Worm (Caenorhabditis elegans) whole organism, young adult: ENCODE measurements around the gene T24A6.1.
A peak's percentile ranks its signal among the peaks of the same experiment; 100 is the strongest.
"Not testable (repeated sequence)": the region's sequence is repeated elsewhere in the genome, so short reads cannot be mapped to it uniquely, and the experiment has no call there.

Source experiments
- B0019.2 ChIP-seq: fragments of 200-800 bp; sonication (Bioruptor generic); conservative IDR thresholded peaks from 2 replicates; pipeline ENCODE4 v1.3.6; 2022; ENCODE audit warnings: missing genetic modification reagents, missing genetic modification characterization, missing compliant biosample characterization
- C06A6.2 ChIP-seq: fragments of 200-800 bp; sonication (Bioruptor generic); conservative IDR thresholded peaks from 2 replicates; pipeline ENCODE4 v1.3.6; 2022; ENCODE audit warnings: missing genetic modification characterization, missing compliant biosample characterization
- F33H1.4 ChIP-seq: fragments of 200-800 bp; sonication (Bioruptor generic); IDR thresholded peaks from 2 replicates; pipeline ENCODE4 v1.3.6; 2022; ENCODE audit warnings: missing genetic modification reagents, missing genetic modification characterization, missing compliant biosample characterization
- F37B4.10 ChIP-seq: fragments of 200-800 bp; sonication (Bioruptor generic); IDR thresholded peaks from 2 replicates; pipeline ENCODE4 v1.3.6; 2022; ENCODE audit warnings: missing genetic modification characterization, missing compliant biosample characterization
- F57A8.1 ChIP-seq: fragments of 200-800 bp; sonication (Bioruptor generic); optimal IDR thresholded peaks from 2 replicates; lab custom pipeline; 2018; ENCODE audit warnings: mild to moderate bottlenecking, missing genetic modification characterization, moderate library complexity, missing compliant biosample characterization
- Y53F4B.3 ChIP-seq: fragments of 200-800 bp; sonication (Bioruptor generic); IDR thresholded peaks from 2 replicates; pipeline ENCODE4 v1.3.6; 2022; ENCODE audit warnings: missing genetic modification reagents, missing genetic modification characterization, missing compliant biosample characterization
- Y56A3A.18 ChIP-seq: fragments of 200-800 bp; sonication (Bioruptor generic); IDR thresholded peaks from 2 replicates; pipeline ENCODE4 v1.3.6; 2022; ENCODE audit warnings: missing genetic modification reagents, missing genetic modification characterization, missing compliant biosample characterization
- Y95B8A.8 ChIP-seq: fragments of 200-800 bp; sonication (Bioruptor generic); IDR thresholded peaks from 2 replicates; pipeline ENCODE4 v1.3.6; 2022; ENCODE audit warnings: missing genetic modification reagents, missing genetic modification characterization, missing compliant biosample characterization
- ZK185.1 ChIP-seq: sonication (generic microtip); optimal IDR thresholded peaks from 2 replicates; lab custom pipeline; 2016; ENCODE audit warnings: mild to moderate bottlenecking, missing genetic modification characterization, missing compliant biosample characterization; ENCODE audit not compliant: poor library complexity, severe bottlenecking
- akir-1 ChIP-seq: fragments of 200-800 bp; sonication (Bioruptor generic); optimal IDR thresholded peaks from 2 replicates; lab custom pipeline; 2018; ENCODE audit warnings: mild to moderate bottlenecking, missing genetic modification characterization, moderate library complexity, missing compliant biosample characterization
- ama-1 ChIP-seq, 3 experiments: fragments of 150-350 bp in 1 of 3; sonication (generic microtip) in 2 of 3; optimal IDR thresholded peaks; 2 replicates each; lab custom pipeline; 2014 to 2018; ENCODE audit warnings: missing biosample characterization in 2 of 3, missing genetic modification characterization in 2 of 3, missing genetic modification reagents in 2 of 3
- atf-7 ChIP-seq: sonication (generic microtip); optimal IDR thresholded peaks from 2 replicates; lab custom pipeline; 2017; ENCODE audit warnings: mild to moderate bottlenecking, missing genetic modification characterization, missing compliant biosample characterization
- bed-1 ChIP-seq: fragments of 200-800 bp; sonication (Bioruptor generic); IDR thresholded peaks from 2 replicates; pipeline ENCODE4 v1.3.6; 2022; ENCODE audit warnings: missing genetic modification reagents, missing genetic modification characterization, missing compliant biosample characterization
- ceh-100 ChIP-seq: fragments of 200-800 bp; sonication (Bioruptor generic); IDR thresholded peaks from 2 replicates; pipeline ENCODE4 v1.3.6; 2022; ENCODE audit warnings: missing genetic modification reagents, missing genetic modification characterization, missing compliant biosample characterization
- ceh-40 ChIP-seq: fragments of 200-800 bp; sonication (Bioruptor generic); IDR thresholded peaks from 2 replicates; pipeline ENCODE4 v1.3.6; 2022; ENCODE audit warnings: missing genetic modification characterization, missing compliant biosample characterization
- ceh-91 ChIP-seq: fragments of 200-800 bp; sonication (Bioruptor generic); IDR thresholded peaks from 2 replicates; pipeline ENCODE4 v1.3.6; 2022; ENCODE audit warnings: missing genetic modification reagents, missing genetic modification characterization, missing compliant biosample characterization
- dpl-1 ChIP-seq: fragments of 150-350 bp; optimal IDR thresholded peaks from 2 replicates; lab custom pipeline; 2014; ENCODE audit warnings: missing biosample characterization, missing genetic modification reagents, missing genetic modification characterization
- egrh-3 ChIP-seq: fragments of 200-800 bp; sonication (Bioruptor generic); IDR thresholded peaks from 2 replicates; pipeline ENCODE4 v1.3.6; 2022; ENCODE audit warnings: missing genetic modification reagents, missing genetic modification characterization, missing compliant biosample characterization
- ets-4 ChIP-seq: fragments of 200-800 bp; sonication (Bioruptor generic); optimal IDR thresholded peaks from 2 replicates; lab custom pipeline; 2018; ENCODE audit warnings: mild to moderate bottlenecking, missing genetic modification characterization, missing compliant biosample characterization
- hlh-26 ChIP-seq: fragments of 200-800 bp; sonication (Bioruptor generic); conservative IDR thresholded peaks from 2 replicates; pipeline ENCODE4 v1.3.6; 2022; ENCODE audit warnings: missing genetic modification reagents, missing genetic modification characterization, missing compliant biosample characterization
- hmg-1.2 ChIP-seq: fragments of 200-800 bp; sonication (Bioruptor generic); IDR thresholded peaks from 2 replicates; pipeline ENCODE4 v1.3.6; 2022; ENCODE audit warnings: missing genetic modification reagents, missing genetic modification characterization, missing compliant biosample characterization
- hsf-1 ChIP-seq: fragments of 200-800 bp; sonication (Bioruptor generic); IDR thresholded peaks from 2 replicates; pipeline ENCODE4 v1.3.6; 2022; ENCODE audit warnings: missing genetic modification reagents, missing genetic modification characterization, missing compliant biosample characterization
- lag-1 ChIP-seq: fragments of 200-800 bp; sonication (Bioruptor generic); IDR thresholded peaks from 2 replicates; pipeline ENCODE4 v1.3.6; 2022; ENCODE audit warnings: missing genetic modification reagents, missing genetic modification characterization, missing compliant biosample characterization
- lsl-1 ChIP-seq: fragments of 200-800 bp; sonication (Bioruptor generic); optimal IDR thresholded peaks from 2 replicates; lab custom pipeline; 2018; ENCODE audit warnings: mild to moderate bottlenecking, missing genetic modification characterization, moderate library complexity, missing compliant biosample characterization
- mes-4 ChIP-seq: sonication (generic microtip); optimal IDR thresholded peaks from 2 replicates; lab custom pipeline; 2016; ENCODE audit warnings: missing genotype, missing genetic modification characterization, missing compliant biosample characterization
- nfyb-1 ChIP-seq: fragments of 200-800 bp; sonication (Bioruptor generic); IDR thresholded peaks from 2 replicates; pipeline ENCODE4 v1.3.6; 2022; ENCODE audit warnings: missing genetic modification reagents, missing genetic modification characterization, missing compliant biosample characterization
- nhr-120 ChIP-seq: fragments of 200-800 bp; sonication (Bioruptor generic); IDR thresholded peaks from 2 replicates; pipeline ENCODE4 v1.3.6; 2022; ENCODE audit warnings: missing genetic modification characterization, missing compliant biosample characterization
- nhr-27 ChIP-seq: fragments of 200-800 bp; sonication (Bioruptor generic); optimal IDR thresholded peaks from 2 replicates; lab custom pipeline; 2018; ENCODE audit warnings: mild to moderate bottlenecking, missing genetic modification characterization, moderate library complexity, missing compliant biosample characterization
- snpc-3.4 ChIP-seq: sonication (generic microtip); optimal IDR thresholded peaks from 2 replicates; lab custom pipeline; 2017; ENCODE audit warnings: missing genetic modification characterization, mild to moderate bottlenecking, missing compliant biosample characterization, antibody characterized with exemption, moderate library complexity, missing genotype, missing genetic modification reagents
- sptf-2 ChIP-seq: fragments of 200-800 bp; sonication (Bioruptor generic); optimal IDR thresholded peaks from 2 replicates; lab custom pipeline; 2018; ENCODE audit warnings: mild to moderate bottlenecking, missing genetic modification characterization, missing compliant biosample characterization
- tbp1 ChIP-seq: fragments of 200-800 bp; sonication (Bioruptor generic); optimal IDR thresholded peaks from 2 replicates; lab custom pipeline; 2018; ENCODE audit warnings: mild to moderate bottlenecking, missing genetic modification characterization, missing compliant biosample characterization
- unc-130 ChIP-seq: sonication (generic microtip); optimal IDR thresholded peaks from 2 replicates; lab custom pipeline; 2016; ENCODE audit warnings: missing genetic modification reagents, missing genetic modification characterization, missing compliant biosample characterization
- zfh-2 ChIP-seq: fragments of 200-800 bp; sonication (Bioruptor generic); conservative IDR thresholded peaks from 2 replicates; pipeline ENCODE4 v1.3.6; 2022; ENCODE audit warnings: missing genetic modification reagents, missing genetic modification characterization, missing compliant biosample characterization
- ztf-18 ChIP-seq: sonication (generic microtip); optimal IDR thresholded peaks from 2 replicates; lab custom pipeline; 2016; ENCODE audit warnings: missing genotype, mild to moderate bottlenecking, missing genetic modification characterization, missing compliant biosample characterization
- ztf-28 ChIP-seq: fragments of 200-800 bp; sonication (Bioruptor generic); IDR thresholded peaks from 2 replicates; pipeline ENCODE4 v1.3.6; 2022; ENCODE audit warnings: missing genetic modification reagents, missing genetic modification characterization, missing compliant biosample characterization
- ztf-3 ChIP-seq: fragments of 200-800 bp; sonication (Bioruptor generic); optimal IDR thresholded peaks from 2 replicates; lab custom pipeline; 2018; ENCODE audit warnings: mild to moderate bottlenecking, missing genetic modification characterization, missing compliant biosample characterization

The T24A6.1 gene

ce11 chrV:3557422-3557821, 1.4 kb upstream of the T24A6.1 start, which contains the start of gene grl-31:
Gene grl-31, minus strand, starts transcription at chrV:3557778.
- TF ChIP-seq Y53F4B.3 (GFP tag; lab: Robert Waterston, UW) (no peak), zfh-2 (GFP tag; lab: Robert Waterston, UW) (peak; percentile 59)

- TF ChIP-seq hsf-1 (GFP tag; lab: Robert Waterston, UW) = peak; percentile 52; the same call in 1 of the 2 replicates
Observed at ce11 chrV:3559704-3560103, 860 bp downstream of the T24A6.1 start.

ce11 chrV:3562824-3563223, 4.0 kb downstream of the T24A6.1 start, which contains the start of gene T24A6.16:
Gene T24A6.16, minus strand, starts transcription at chrV:3562924.
- TF ChIP-seq F57A8.1; ceh-100; ztf-3 (GFP tag; lab: Kevin White, UChicago): not testable (repeated sequence)

- not testable (repeated sequence) for TF ChIP-seq hlh-26 (GFP tag; lab: Robert Waterston, UW); hmg-1.2 (GFP tag; lab: Robert Waterston, UW); ZK185.1 (tag; lab: Kevin White, UChicago)
Observed at ce11 chrV:3564335-3564734, 5.5 kb downstream of the T24A6.1 start, which contains the start of gene T24A6.17. Gene T24A6.17, minus strand, starts transcription at chrV:3564435.

ce11 chrV:3570695-3571094, 11.9 kb downstream of the T24A6.1 start, which contains the start of gene F40C5.2:
Gene F40C5.2, plus strand, starts transcription at chrV:3570995.
- TF ChIP-seq mes-4 (tag; lab: Kevin White, UChicago); bed-1; ztf-18 (tag; lab: Kevin White, UChicago): not testable (repeated sequence)

ce11 chrV:3572408-3572807, 13.6 kb downstream of the T24A6.1 start, which contains the start of gene F40C5.1:
Gene F40C5.1, plus strand, starts transcription at chrV:3572708.
- not testable (repeated sequence) for TF ChIP-seq F37B4.10; Y95B8A.8 (GFP tag; lab: Robert Waterston, UW); Y56A3A.18

ce11 chrV:3575759-3576158, 16.9 kb downstream of the T24A6.1 start, which contains the start of gene grl-27:
Gene grl-27, minus strand, starts transcription at chrV:3575859.
- TF ChIP-seq ama-1 (optimal IDR thresholded peaks at IDR 0.05; lab: Kevin White, UChicago) = no peak
- no peak for TF ChIP-seq ama-1 (GFP tag; optimal IDR thresholded peaks at IDR 0.05; lab: Kevin White, UChicago)
- no peak for TF ChIP-seq ztf-28
- no peak for TF ChIP-seq dpl-1 (GFP tag; lab: Kevin White, UChicago)
- no peak for TF ChIP-seq lag-1 (GFP tag; lab: Robert Waterston, UW)
- TF ChIP-seq ets-4 = no peak
- no peak for TF ChIP-seq nhr-120 (GFP tag; lab: Robert Waterston, UW)
- no peak for TF ChIP-seq ztf-3 (GFP tag; lab: Kevin White, UChicago)
- TF ChIP-seq nfyb-1 (GFP tag; lab: Robert Waterston, UW) = no peak
- no peak for TF ChIP-seq snpc-3.4 (tag; lab: Kevin White, UChicago)
- TF ChIP-seq sptf-2 (GFP tag; lab: Kevin White, UChicago) = no peak
- no peak for TF ChIP-seq unc-130

- no peak for TF ChIP-seq ztf-18 (tag; lab: Kevin White, UChicago)
- peak; percentile 12; the same call in 1 of the 2 replicates for TF ChIP-seq egrh-3
- TF ChIP-seq ceh-40 (GFP tag; lab: Robert Waterston, UW) = no peak
- TF ChIP-seq tbp1 (GFP tag; lab: Kevin White, UChicago) = peak; percentile 59
- peak; percentile 99 for TF ChIP-seq lsl-1 (GFP tag; lab: Kevin White, UChicago)
- TF ChIP-seq zfh-2 (GFP tag; lab: Robert Waterston, UW) = no peak
- TF ChIP-seq F33H1.4 (GFP tag; lab: Robert Waterston, UW) = peak; percentile 86
- no peak for TF ChIP-seq nhr-27 (tag; lab: Kevin White, UChicago)
- TF ChIP-seq atf-7 (tag; lab: Kevin White, UChicago) = no peak
- TF ChIP-seq akir-1 (GFP tag; lab: Kevin White, UChicago) = no peak
- TF ChIP-seq B0019.2 = peak; percentile 96
- no peak for TF ChIP-seq C06A6.2 (GFP tag; lab: Robert Waterston, UW)
- peak; percentile 99 for TF ChIP-seq ceh-91
Observed at ce11 chrV:3578813-3579212, 20.0 kb downstream of the T24A6.1 start, which contains the start of gene pygl-1. Gene pygl-1, plus strand, starts transcription at chrV:3579023.
